Fruit fly (Drosophila melanogaster) whole organism: Measurements from ENCODE around the gene CG5849.

Source experiments
- EcR ChIP-seq, 2 experiments: fragments of >200 bp; optimal IDR thresholded peaks; 2 replicates each; lab custom pipeline; 2017; ENCODE audit warnings: missing biosample characterization in 2 of 2, missing genetic modification characterization in 2 of 2, missing genetic modification reagents in 2 of 2
- pan ChIP-seq: fragments of >200 bp; optimal IDR thresholded peaks from 2 replicates; lab custom pipeline; 2017

DNA sequence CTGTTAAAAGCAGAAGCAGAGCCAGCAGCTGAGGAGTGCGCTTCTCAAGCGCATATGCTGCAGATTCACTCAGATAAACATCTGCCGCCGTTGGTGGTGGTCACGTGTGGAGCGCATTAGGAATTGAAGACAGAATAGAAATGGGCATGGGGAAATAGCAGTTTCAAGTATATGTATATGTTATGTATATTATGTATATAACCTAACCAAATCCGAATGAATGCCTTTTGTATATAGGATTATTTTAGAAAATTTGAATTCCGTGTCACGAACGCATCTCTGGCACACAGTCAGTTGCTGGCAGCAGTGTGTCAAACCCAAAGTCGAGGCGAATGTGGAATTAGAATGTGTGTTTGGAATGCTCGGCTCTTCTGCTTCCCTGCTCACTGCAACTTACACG, 48.8 kb upstream of the CG5849 start:
- TF ChIP-seq pan (lab: Kevin White, UChicago) (no peak), EcR (GFP tag; optimal IDR thresholded peaks at IDR 0.05; lab: Kevin White, UChicago) (no peak)
